Fruit fly (Drosophila melanogaster) whole organism, wandering third instar larva: ENCODE measurements around the gene AstC.

Experiments
- Abd-B ChIP-seq: fragments of >200 bp; optimal IDR thresholded peaks from 2 replicates; lab custom pipeline; 2017; ENCODE audit warnings: missing biosample characterization, missing genetic modification characterization
- CG32264 ChIP-seq: fragments of 200-800 bp; sonication (Bioruptor generic); optimal IDR thresholded peaks from 2 replicates; lab custom pipeline; 2016; ENCODE audit warnings: missing biosample characterization, missing genetic modification characterization
- CG9705 ChIP-seq: fragments of 200-800 bp; sonication (Bioruptor generic); optimal IDR thresholded peaks from 2 replicates; lab custom pipeline; 2018; ENCODE audit warnings: missing biosample characterization, mild to moderate bottlenecking, missing genetic modification characterization
- CrebA ChIP-seq: fragments of 200-800 bp; sonication (Bioruptor generic); optimal IDR thresholded peaks from 2 replicates; lab custom pipeline; 2016; ENCODE audit warnings: missing biosample characterization, mild to moderate bottlenecking, missing genetic modification characterization, borderline replicate concordance
- Dfd ChIP-seq: fragments of >200 bp; optimal IDR thresholded peaks from 2 replicates; lab custom pipeline; 2017; ENCODE audit warnings: missing biosample characterization, missing genetic modification characterization
- HLH106 ChIP-seq: fragments of 200-800 bp; optimal IDR thresholded peaks from 3 replicates; lab custom pipeline; 2019; ENCODE audit warnings: missing biosample characterization, mild to moderate bottlenecking, missing genetic modification characterization, moderate library complexity
- Hnf4 ChIP-seq: fragments of 200-800 bp; sonication (Bioruptor generic); optimal IDR thresholded peaks from 2 replicates; lab custom pipeline; 2016; ENCODE audit warnings: missing biosample characterization, mild to moderate bottlenecking, missing genetic modification characterization
- Hr78 ChIP-seq: fragments of >200 bp; optimal IDR thresholded peaks from 2 replicates; lab custom pipeline; 2017; ENCODE audit warnings: missing biosample characterization, missing genetic modification characterization
- Hr83 ChIP-seq: fragments of 200-300 bp; sonication (Bioruptor generic); optimal IDR thresholded peaks from 2 replicates; lab custom pipeline; 2016; ENCODE audit warnings: missing biosample characterization, mild to moderate bottlenecking, missing genetic modification characterization, moderate library complexity; ENCODE audit not compliant: poor library complexity, severe bottlenecking
- Jra ChIP-seq: sonication (Bioruptor generic); optimal IDR thresholded peaks from 2 replicates; lab custom pipeline; 2016; ENCODE audit warnings: missing biosample characterization, missing genetic modification characterization
- Mio ChIP-seq: sonication (Bioruptor generic); optimal IDR thresholded peaks from 2 replicates; lab custom pipeline; 2016; ENCODE audit warnings: missing biosample characterization, missing genetic modification characterization
- N ChIP-seq: fragments of >200 bp; optimal IDR thresholded peaks from 2 replicates; lab custom pipeline; 2018; ENCODE audit warnings: missing biosample characterization, missing external identifiers, missing genetic modification characterization
- Rel ChIP-seq, 2 experiments: fragments of 200-800 bp; sonication (Bioruptor generic) in 1 of 2; optimal IDR thresholded peaks; 2 replicates in 1 of 2; 3 replicates in 1 of 2; lab custom pipeline; 2016 to 2019; ENCODE audit warnings: mild to moderate bottlenecking in 2 of 2, missing biosample characterization in 2 of 2, missing genetic modification characterization in 2 of 2, moderate library complexity in 1 of 2
- Sp1 ChIP-seq: fragments of 200-800 bp; sonication (Bioruptor generic); optimal IDR thresholded peaks from 3 replicates; lab custom pipeline; 2019; ENCODE audit warnings: missing biosample characterization, mild to moderate bottlenecking, missing genetic modification characterization, moderate library complexity
- Vsx2 ChIP-seq: fragments of 200-300, 225-300 bp; sonication (Bioruptor generic); optimal IDR thresholded peaks from 2 replicates; lab custom pipeline; 2018; ENCODE audit warnings: missing biosample characterization, missing genetic modification characterization; ENCODE audit not compliant: partially characterized antibody
- br ChIP-seq: fragments of 200-800 bp; sonication (Bioruptor generic); optimal IDR thresholded peaks from 2 replicates; lab custom pipeline; 2016; ENCODE audit warnings: missing biosample characterization, missing genetic modification characterization
- brk ChIP-seq: fragments of 200-800 bp; sonication (Bioruptor generic); optimal IDR thresholded peaks from 2 replicates; lab custom pipeline; 2016; ENCODE audit warnings: missing biosample characterization, mild to moderate bottlenecking, missing genetic modification characterization
- dmrt93B ChIP-seq: fragments of 200-800 bp; sonication (Bioruptor generic); optimal IDR thresholded peaks from 2 replicates; lab custom pipeline; 2018; ENCODE audit warnings: missing biosample characterization, mild to moderate bottlenecking, missing genetic modification characterization
- ey ChIP-seq: fragments of 200-800 bp; sonication (Bioruptor generic); optimal IDR thresholded peaks from 2 replicates; lab custom pipeline; 2016; ENCODE audit warnings: missing biosample characterization, missing genetic modification characterization
- foxo ChIP-seq, 2 experiments: fragments of 200-800 bp; sonication (Bioruptor generic); optimal IDR thresholded peaks; 2 replicates in 1 of 2; 3 replicates in 1 of 2; lab custom pipeline; 2016 to 2017; ENCODE audit warnings: missing biosample characterization in 2 of 2, missing genetic modification characterization in 2 of 2
- fru ChIP-seq: fragments of 200-800 bp; sonication (Bioruptor generic); optimal IDR thresholded peaks from 3 replicates; lab custom pipeline; 2016; ENCODE audit warnings: missing biosample characterization, mild to moderate bottlenecking, missing genetic modification characterization
- h ChIP-seq: fragments of 200-800 bp; sonication (Bioruptor generic); optimal IDR thresholded peaks from 3 replicates; lab custom pipeline; 2016; ENCODE audit warnings: missing biosample characterization, mild to moderate bottlenecking, missing genetic modification characterization
- pan ChIP-seq: fragments of >200 bp; optimal IDR thresholded peaks from 2 replicates; lab custom pipeline; 2017
- psq ChIP-seq: fragments of 200-800 bp; sonication (Bioruptor generic); optimal IDR thresholded peaks from 3 replicates; lab custom pipeline; 2017; ENCODE audit warnings: missing biosample characterization, mild to moderate bottlenecking, missing genetic modification characterization, moderate library complexity
- rgr ChIP-seq: fragments of 200-800 bp; sonication (Bioruptor generic); optimal IDR thresholded peaks from 3 replicates; lab custom pipeline; 2016; ENCODE audit warnings: missing biosample characterization, mild to moderate bottlenecking, missing genetic modification characterization
- sage ChIP-seq: fragments of 200-800 bp; sonication (Bioruptor generic); optimal IDR thresholded peaks from 2 replicates; lab custom pipeline; 2016; ENCODE audit warnings: missing biosample characterization, mild to moderate bottlenecking, missing genetic modification characterization
- tai ChIP-seq: sonication (Bioruptor generic); optimal IDR thresholded peaks from 2 replicates; lab custom pipeline; 2016; ENCODE audit warnings: missing biosample characterization, missing genetic modification characterization
- usp ChIP-seq: fragments of >200 bp; optimal IDR thresholded peaks from 2 replicates; lab custom pipeline; 2017; ENCODE audit warnings: missing biosample characterization, missing genetic modification characterization
- woc ChIP-seq: sonication (Bioruptor generic); optimal IDR thresholded peaks from 2 replicates; lab custom pipeline; 2016; ENCODE audit warnings: missing biosample characterization, mild to moderate bottlenecking, missing genetic modification characterization

Gene AstC

DNA sequence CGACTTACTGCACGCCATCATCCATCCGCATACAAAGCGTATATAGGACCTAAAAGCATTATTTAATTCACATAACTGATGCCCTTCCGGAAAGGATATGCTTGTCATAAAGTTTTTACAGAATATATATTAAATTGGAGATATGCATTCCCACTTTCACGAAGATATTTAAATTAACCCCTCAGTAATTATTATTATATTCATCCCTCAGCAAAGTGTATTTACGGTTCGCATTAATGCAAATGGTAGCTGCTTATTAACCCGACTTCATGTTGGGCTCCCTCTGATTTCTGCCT lies 28.8 kb downstream of the AstC start:
- TF ChIP-seq Hnf4 (GFP tag; lab: Kevin White, UChicago), result peak; percentile 6
- no peak for TF ChIP-seq usp (GFP tag; lab: Kevin White, UChicago)
- TF ChIP-seq N (GFP tag; lab: Kevin White, UChicago), result no peak
- peak in 1 of 2 experiments; percentile 24 for TF ChIP-seq foxo (GFP tag; optimal IDR thresholded peaks at IDR 0.05; lab: Kevin White, UChicago)
- peak; percentile 36 for TF ChIP-seq sage (GFP tag; lab: Kevin White, UChicago)
- TF ChIP-seq pan (lab: Kevin White, UChicago), result no peak
- no peak for TF ChIP-seq psq (GFP tag; lab: Kevin White, UChicago)
- TF ChIP-seq HLH106 (tag; lab: Kevin White, UChicago), result peak; percentile 74
- no peak for TF ChIP-seq br (GFP tag; lab: Kevin White, UChicago)
- TF ChIP-seq CrebA (GFP tag; lab: Kevin White, UChicago), result no peak
- no peak for TF ChIP-seq Hr78 (GFP tag; lab: Kevin White, UChicago)
- TF ChIP-seq tai (GFP tag; lab: Kevin White, UChicago), result no peak
- TF ChIP-seq dmrt93B (GFP tag; lab: Kevin White, UChicago), result peak; percentile 30
- TF ChIP-seq Sp1 (GFP tag; lab: Kevin White, UChicago), result peak; percentile 61
- peak; percentile 84 for TF ChIP-seq fru
- TF ChIP-seq Mio (GFP tag; lab: Kevin White, UChicago), result no peak
- TF ChIP-seq rgr, result peak; percentile 36

DNA sequence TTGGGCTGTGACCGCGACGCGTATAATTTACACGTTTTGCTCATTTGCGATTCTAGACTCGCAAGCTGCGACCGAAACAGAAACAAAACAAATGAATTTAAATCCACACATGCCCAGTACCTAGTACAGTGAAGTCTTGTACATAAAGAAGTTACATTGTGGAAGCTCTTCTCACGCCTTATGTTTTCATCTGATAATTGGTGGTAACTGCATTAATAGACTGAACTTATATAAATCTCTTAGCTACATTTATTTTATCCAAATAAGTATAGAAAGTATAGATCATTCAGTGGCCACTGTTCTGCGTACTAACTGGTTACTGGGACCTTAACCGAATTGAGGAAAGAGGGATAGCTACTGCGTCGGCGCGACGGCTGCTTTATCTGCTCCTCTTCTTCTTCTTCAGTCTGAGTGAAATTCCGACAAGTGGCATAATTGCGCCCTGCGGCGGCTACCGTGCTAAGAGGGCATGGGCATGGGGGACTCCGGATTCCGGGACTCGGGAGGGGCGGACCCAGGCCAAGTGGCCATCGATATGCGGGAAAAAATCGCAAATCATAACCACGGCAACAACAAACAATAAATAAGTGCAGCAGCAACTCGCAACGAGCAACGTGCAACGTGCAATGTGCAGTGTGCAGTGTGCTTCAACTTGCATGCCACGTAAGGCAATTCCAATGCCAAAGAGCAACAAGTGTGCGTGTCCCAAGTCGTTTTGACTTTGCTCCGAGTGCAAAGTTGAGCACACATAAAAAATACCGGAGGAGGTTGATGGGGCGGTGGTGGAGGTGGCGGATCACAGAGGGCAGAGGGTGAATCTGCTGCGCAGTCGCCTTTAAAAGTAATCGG lies 29.3 kb downstream of the AstC start:
- TF ChIP-seq rgr (peak; percentile 21), h (GFP tag; lab: Kevin White, UChicago) (peak; percentile 44), ey (GFP tag; lab: Kevin White, UChicago) (peak; percentile 43), woc (GFP tag; lab: Kevin White, UChicago) (peak; percentile 25), foxo (GFP tag; optimal IDR thresholded peaks at IDR 0.05; lab: Kevin White, UChicago) (peak in 1 of 2 experiments; percentile 18), pan (lab: Kevin White, UChicago) (no peak), HLH106 (tag; lab: Kevin White, UChicago) (peak; percentile 18), Hnf4 (GFP tag; lab: Kevin White, UChicago) (no peak), brk (GFP tag; lab: Kevin White, UChicago) (no peak), fru (peak; percentile 74)
- TF ChIP-seq, all 38 proteins: peak for 7

DNA sequence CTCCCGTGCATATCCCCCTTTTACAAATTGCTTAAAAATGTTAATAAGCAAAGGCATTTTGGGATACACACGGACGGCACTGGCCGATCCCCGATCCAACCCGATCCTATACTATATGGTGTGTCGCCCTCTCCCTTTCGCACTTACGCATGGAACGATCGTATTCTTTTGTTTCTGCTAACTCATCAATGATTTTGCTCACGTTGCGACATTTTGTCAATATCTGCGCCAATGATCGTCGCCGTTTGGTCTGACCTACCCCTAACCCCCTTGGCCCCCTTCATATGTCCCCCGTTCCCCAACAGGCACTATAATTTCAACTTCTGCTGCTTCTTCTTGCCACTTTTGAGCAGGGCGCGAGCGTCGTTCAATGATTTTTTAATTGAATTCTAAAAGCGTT lies 31.5 kb downstream of the AstC start:
- TF ChIP-seq Rel (GFP tag; optimal IDR thresholded peaks at IDR 0.05; lab: Kevin White, UChicago), result no peak
- TF ChIP-seq Rel (tag; optimal IDR thresholded peaks at IDR 0.05; lab: Kevin White, UChicago), result peak; percentile 49
- no peak for TF ChIP-seq Jra (GFP tag; lab: Kevin White, UChicago)
- no peak for TF ChIP-seq Mio (GFP tag; lab: Kevin White, UChicago)
- no peak for TF ChIP-seq N (GFP tag; lab: Kevin White, UChicago)
- TF ChIP-seq, all 38 proteins: peak for 1

DNA sequence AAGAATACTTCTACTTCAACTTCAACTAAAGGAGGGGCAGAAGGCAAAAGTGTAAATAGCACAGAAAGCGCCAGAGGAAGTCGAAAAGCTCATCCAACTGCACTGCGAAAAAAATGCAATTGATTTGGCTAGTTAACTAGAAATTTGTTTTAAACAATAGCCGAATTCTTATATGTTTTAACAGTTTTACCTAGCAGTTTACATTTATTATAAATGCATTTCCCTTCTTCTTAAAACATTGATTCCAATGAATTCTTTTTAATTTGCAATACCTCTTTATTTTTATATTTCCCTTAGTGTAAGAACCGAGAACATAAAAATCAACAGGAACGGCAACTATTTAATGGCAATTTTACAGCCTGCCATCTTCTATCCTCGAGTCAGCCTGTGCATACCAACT lies 32.9 kb downstream of the AstC start:
- TF ChIP-seq Dfd (GFP tag; lab: Kevin White, UChicago), result peak; percentile 36
- TF ChIP-seq fru, result no peak
- TF ChIP-seq, all 38 proteins: peak for 1

DNA sequence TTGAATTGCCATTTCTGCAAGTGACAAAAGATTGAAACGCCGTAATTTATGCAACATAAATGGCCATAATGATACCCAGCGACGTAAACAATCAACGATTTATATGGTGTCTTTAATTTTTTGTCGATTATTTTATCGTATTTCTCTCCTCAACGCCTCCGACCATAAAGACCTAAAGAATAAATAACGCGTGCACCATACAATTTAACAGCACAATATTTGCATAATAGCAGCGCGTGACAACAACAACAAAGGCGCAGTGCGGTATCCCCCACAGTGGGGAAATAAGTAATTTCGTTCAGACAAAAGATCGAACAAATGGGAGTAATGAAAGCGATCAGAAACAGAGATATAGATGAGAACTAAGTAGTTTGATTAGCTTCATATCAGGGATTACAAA lies 35.1 kb downstream of the AstC start:
- TF ChIP-seq fru (no peak), HLH106 (tag; lab: Kevin White, UChicago) (peak; percentile 17), pan (lab: Kevin White, UChicago) (no peak), Abd-B (GFP tag; lab: Kevin White, UChicago) (no peak), dmrt93B (GFP tag; lab: Kevin White, UChicago) (peak; percentile 7), Hnf4 (GFP tag; lab: Kevin White, UChicago) (peak; percentile 31), Dfd (GFP tag; lab: Kevin White, UChicago) (no peak), Vsx2 (GFP tag; lab: Kevin White, UChicago) (no peak), CG9705 (GFP tag; lab: Kevin White, UChicago) (peak; percentile 24), rgr (peak; percentile 34), Mio (GFP tag; lab: Kevin White, UChicago) (no peak), Hr83 (GFP tag; lab: Kevin White, UChicago) (peak; percentile 73), Rel (GFP tag; optimal IDR thresholded peaks at IDR 0.05; lab: Kevin White, UChicago) (no peak), Rel (tag; optimal IDR thresholded peaks at IDR 0.05; lab: Kevin White, UChicago) (peak; percentile 26), N (GFP tag; lab: Kevin White, UChicago) (no peak), psq (GFP tag; lab: Kevin White, UChicago) (no peak), CG32264 (GFP tag; lab: Kevin White, UChicago) (no peak), h (GFP tag; lab: Kevin White, UChicago) (peak; percentile 70)
- TF ChIP-seq, all 38 proteins: peak for 8
